Fruit fly (Drosophila melanogaster): ENCODE measurements around the gene RagA-B.
A peak's percentile ranks its signal among the peaks of the same experiment; 100 is the strongest.

Gene RagA-B

dm6 chr3R:8984602-8985074 is 523 bp upstream of the RagA-B start, which contains the start of gene CG11970 (continued):
- TF ChIP-seq trem (tag; optimal IDR thresholded peaks at IDR 0.05), result peak; percentile 13
- no peak for TF ChIP-seq CG18599 (GFP tag; optimal IDR thresholded peaks at IDR 0.05)
- no peak for TF ChIP-seq MTF-1 (GFP tag; optimal IDR thresholded peaks at IDR 0.05; ENCODE audit: borderline replicate concordance)
- TF ChIP-seq nerfin-1 (tag; optimal IDR thresholded peaks at IDR 0.05), result peak; percentile 8
- no peak for TF ChIP-seq insv (GFP tag; optimal IDR thresholded peaks at IDR 0.05)
- TF ChIP-seq Bteb2 (GFP tag; optimal IDR thresholded peaks at IDR 0.05), result no peak
- TF ChIP-seq CG7786 (GFP tag; optimal IDR thresholded peaks at IDR 0.05), result peak; percentile 11
- no peak for TF ChIP-seq tx (GFP tag; optimal IDR thresholded peaks at IDR 0.05)
- TF ChIP-seq slbo (GFP tag; IDR thresholded peaks at IDR 0.05), result peak; percentile 73
- peak; percentile 52 for TF ChIP-seq CG30020 (tag; optimal IDR thresholded peaks at IDR 0.05)
- TF ChIP-seq CG10431 (GFP tag; optimal IDR thresholded peaks at IDR 0.05), result no peak
- TF ChIP-seq CG3847 (GFP tag; IDR thresholded peaks at IDR 0.05), result peak; percentile 29; the same call in 1 of the 2 replicates
- TF ChIP-seq Taf1 (GFP tag; IDR thresholded peaks at IDR 0.05), result no peak
- no peak for TF ChIP-seq Trl (optimal IDR thresholded peaks at IDR 0.05)
- peak; percentile 59 for TF ChIP-seq Trl (GFP tag; optimal IDR thresholded peaks at IDR 0.05)
- TF ChIP-seq pzg (GFP tag; optimal IDR thresholded peaks at IDR 0.05), result peak; percentile 57
- TF ChIP-seq dmrt99B (tag; optimal IDR thresholded peaks at IDR 0.05), result no peak
- TF ChIP-seq CG5953 (GFP tag; IDR thresholded peaks at IDR 0.05), result 0 out of 2 replicates have a peak, but pooled peaks have one; percentile 33
- TF ChIP-seq CG32772 (GFP tag; IDR thresholded peaks at IDR 0.05), result no peak; the same call in 1 of the 2 replicates
- TF ChIP-seq CG15514 (GFP tag; optimal IDR thresholded peaks at IDR 0.05), result peak; percentile 66
- no peak for TF ChIP-seq CG4730 (GFP tag; IDR thresholded peaks at IDR 0.05)
- TF ChIP-seq CG43689 (GFP tag; IDR thresholded peaks at IDR 0.05), result no peak
- TF ChIP-seq grn (GFP tag; optimal IDR thresholded peaks at IDR 0.05), result no peak
- TF ChIP-seq Ets97D (GFP tag; optimal IDR thresholded peaks at IDR 0.05), result peak; percentile 28
- TF ChIP-seq CG34422 (GFP tag; IDR thresholded peaks at IDR 0.05), result 0 out of 3 replicates have a peak, but pooled peaks have one; percentile 48
- peak; percentile 67 for TF ChIP-seq CG30403 (GFP tag; optimal IDR thresholded peaks at IDR 0.05)
- TF ChIP-seq CG4404 (GFP tag; IDR thresholded peaks at IDR 0.05), result peak; percentile 40; the same call in 1 of the 2 replicates
- TF ChIP-seq CG17912 (GFP tag; optimal IDR thresholded peaks at IDR 0.05), result no peak
- no peak for TF ChIP-seq so (GFP tag; IDR thresholded peaks at IDR 0.05)
- TF ChIP-seq phol (tag; optimal IDR thresholded peaks at IDR 0.05), result peak; percentile 78
- TF ChIP-seq lmd (GFP tag; IDR thresholded peaks at IDR 0.05), result peak; percentile 9; the same call in 1 of the 2 replicates
- TF ChIP-seq CG17802 (tag; optimal IDR thresholded peaks at IDR 0.05), result no peak
- no peak for TF ChIP-seq Rx (GFP tag; IDR thresholded peaks at IDR 0.05)
- no peak for TF ChIP-seq Mes4 (GFP tag; optimal IDR thresholded peaks at IDR 0.05)
- TF ChIP-seq dpn (GFP tag; optimal IDR thresholded peaks at IDR 0.05), result peak; percentile 51 to 61
- 0 out of 2 replicates have a peak, but pooled peaks have one; percentile 19 for TF ChIP-seq ato (GFP tag; IDR thresholded peaks at IDR 0.05; ENCODE audit: partially characterized antibody)
- no peak for TF ChIP-seq CG11398 (GFP tag; optimal IDR thresholded peaks at IDR 0.05)
- no peak for TF ChIP-seq Blimp-1 (GFP tag; optimal IDR thresholded peaks at IDR 0.05)
- TF ChIP-seq Six4 (GFP tag; optimal IDR thresholded peaks at IDR 0.05), result no peak
- peak; percentile 21 for TF ChIP-seq CG4328 (GFP tag; optimal IDR thresholded peaks at IDR 0.05)
- no peak for TF ChIP-seq bcd (GFP tag; optimal IDR thresholded peaks at IDR 0.05)
- no peak for TF ChIP-seq croc (GFP tag; conservative IDR thresholded peaks at IDR 0.05)
- TF ChIP-seq CG1647 (GFP tag; optimal IDR thresholded peaks at IDR 0.05), result no peak
- TF ChIP-seq vfl (GFP tag; optimal IDR thresholded peaks at IDR 0.05), result peak; percentile 18
- TF ChIP-seq Hmr (GFP tag; optimal IDR thresholded peaks at IDR 0.05), result no peak
- TF ChIP-seq CG2199 (GFP tag; IDR thresholded peaks at IDR 0.05), result 0 out of 3 replicates have a peak, but pooled peaks have one; percentile 49
- TF ChIP-seq CG13424 (tag; optimal IDR thresholded peaks at IDR 0.05), result peak; percentile 46
- no peak for TF ChIP-seq zf30C (GFP tag; optimal IDR thresholded peaks at IDR 0.05)
- peak; percentile 42; the same call in 2 of the 4 replicates for TF ChIP-seq Gug (GFP tag; IDR thresholded peaks at IDR 0.05)
- TF ChIP-seq bab2 (GFP tag; optimal IDR thresholded peaks at IDR 0.05), result peak; percentile 33
- TF ChIP-seq Atf3 (GFP tag; optimal IDR thresholded peaks at IDR 0.05), result peak; percentile 22
